Worm (Caenorhabditis elegans) whole organism, L1 larva: ENCODE results near the gene set-19.

Source experiments
- ces-1 ChIP-seq: fragments of 150-350 bp; optimal IDR thresholded peaks from 2 replicates; lab custom pipeline; 2014; ENCODE audit warnings: missing biosample characterization, missing genetic modification reagents, missing genetic modification characterization
- elt-3 ChIP-seq, 6 experiments: fragments of 150-350 bp in 1 of 6; sonication (generic microtip); optimal IDR thresholded peaks; 2 replicates each; lab custom pipeline; 2017 to 2018; ENCODE audit warnings: missing biosample characterization in 6 of 6, missing genetic modification characterization in 6 of 6, inconsistent platforms in 1 of 6
- nhr-76 ChIP-seq: sonication (generic microtip); optimal IDR thresholded peaks from 2 replicates; lab custom pipeline; 2017; ENCODE audit warnings: missing biosample characterization, missing genetic modification characterization
- nhr-85 ChIP-seq: sonication (generic microtip); peaks from one replicate; lab custom pipeline; 2016; ENCODE audit warnings: missing genetic modification characterization, inconsistent platforms, missing compliant biosample characterization
- zag-1 ChIP-seq: fragments of 150-350 bp; optimal IDR thresholded peaks from 2 replicates; lab custom pipeline; 2014; ENCODE audit warnings: missing biosample characterization, missing genetic modification characterization

DNA sequence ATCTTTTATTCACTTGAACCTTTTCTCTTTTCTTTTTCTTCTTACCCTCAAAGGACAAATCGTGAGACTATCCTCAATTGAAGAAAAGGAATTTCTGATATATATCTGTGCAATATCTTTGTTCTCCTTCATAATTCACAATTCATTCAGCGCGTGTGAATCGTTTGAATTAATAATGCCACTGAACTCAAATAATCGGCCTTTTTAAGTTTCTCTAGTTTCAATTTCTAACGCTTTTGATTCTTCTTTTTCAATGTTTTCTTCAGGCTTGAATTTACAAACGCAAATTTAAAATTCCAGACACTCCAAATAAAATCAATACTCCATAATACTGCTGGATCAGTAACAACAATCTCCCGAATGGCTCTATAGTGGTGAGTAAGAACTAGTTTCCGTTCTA is 16.5 kb downstream of the set-19 start, which contains the start of gene egl-13:
- TF ChIP-seq ces-1 (GFP tag; lab: Kevin White, UChicago) (no peak), elt-3 (tag; optimal IDR thresholded peaks at IDR 0.05; lab: Kevin White, UChicago) (no peak), nhr-85 (no peak), nhr-76 (no peak), zag-1 (tag; lab: Kevin White, UChicago) (no peak)
